Worm (Caenorhabditis elegans) whole organism, L2 larva: Measurements from ENCODE around the gene daf-11.

Experiments
- R02D3.7 ChIP-seq: fragments of 150-350 bp; optimal IDR thresholded peaks from 2 replicates; lab custom pipeline; 2014; ENCODE audit warnings: missing biosample characterization, missing genetic modification characterization
- ama-1 ChIP-seq: fragments of 150-350 bp; optimal IDR thresholded peaks from 2 replicates; lab custom pipeline; 2018; ENCODE audit warnings: inconsistent platforms
- ceh-82 ChIP-seq: fragments of 150-350 bp; optimal IDR thresholded peaks from 2 replicates; lab custom pipeline; 2014; ENCODE audit warnings: missing biosample characterization, missing genetic modification characterization
- nhr-10 ChIP-seq: sonication (generic microtip); optimal IDR thresholded peaks from 2 replicates; lab custom pipeline; 2017; ENCODE audit warnings: missing biosample characterization, missing genetic modification characterization
- ztf-4 ChIP-seq: fragments of 150-350 bp; optimal IDR thresholded peaks from 2 replicates; lab custom pipeline; 2014; ENCODE audit warnings: missing biosample characterization, missing genetic modification characterization

- no peak for TF ChIP-seq ceh-82 (tag; lab: Kevin White, UChicago)
- TF ChIP-seq ama-1 (lab: Kevin White, UChicago), result no peak
- no peak for TF ChIP-seq ztf-4 (tag; lab: Kevin White, UChicago)
- TF ChIP-seq R02D3.7 (tag; lab: Kevin White, UChicago), result no peak
- TF ChIP-seq nhr-10 (tag; lab: Kevin White, UChicago), result no peak
Observed at ce11 chrV:11741078-11741477, 15.2 kb upstream of the daf-11 start.
